Worm (Caenorhabditis elegans) whole organism, late embryonic: ENCODE results near the gene Y41D4B.17.

ENCODE experiments used
- C08G9.2 ChIP-seq: sonication (generic microtip); optimal IDR thresholded peaks from 2 replicates; lab custom pipeline; 2016; ENCODE audit warnings: mild to moderate bottlenecking, missing genetic modification characterization, moderate library complexity, missing compliant biosample characterization
- C38D4.7 ChIP-seq: fragments of 200-800 bp; sonication (Bioruptor generic); optimal IDR thresholded peaks from 2 replicates; lab custom pipeline; 2018; ENCODE audit warnings: mild to moderate bottlenecking, missing genetic modification characterization, moderate library complexity, missing compliant biosample characterization
- T23F11.4 ChIP-seq: fragments of 200-800 bp; sonication (Bioruptor generic); optimal IDR thresholded peaks from 2 replicates; lab custom pipeline; 2018; ENCODE audit warnings: mild to moderate bottlenecking, missing genetic modification characterization, missing compliant biosample characterization
- ahr-1 ChIP-seq: sonication (generic microtip); optimal IDR thresholded peaks from 2 replicates; lab custom pipeline; 2016; ENCODE audit warnings: missing genetic modification characterization, missing compliant biosample characterization
- ceh-18 ChIP-seq: sonication (generic microtip); optimal IDR thresholded peaks from 2 replicates; lab custom pipeline; 2016; ENCODE audit warnings: missing genetic modification characterization, missing compliant biosample characterization
- ceh-19 ChIP-seq: fragments of 200-800 bp; sonication (Bioruptor generic); optimal IDR thresholded peaks from 2 replicates; lab custom pipeline; 2018; ENCODE audit warnings: mild to moderate bottlenecking, missing genetic modification characterization, missing compliant biosample characterization
- ceh-31 ChIP-seq: sonication (generic microtip); optimal IDR thresholded peaks from 2 replicates; lab custom pipeline; 2016; ENCODE audit warnings: missing genetic modification characterization, missing compliant biosample characterization
- ceh-34 ChIP-seq: sonication (generic microtip); optimal IDR thresholded peaks from 2 replicates; lab custom pipeline; 2016; ENCODE audit warnings: mild to moderate bottlenecking, missing genetic modification characterization, missing compliant biosample characterization
- ceh-48 ChIP-seq: sonication (generic microtip); optimal IDR thresholded peaks from 2 replicates; lab custom pipeline; 2016; ENCODE audit warnings: missing genetic modification characterization, inconsistent platforms, missing compliant biosample characterization
- ceh-9 ChIP-seq: sonication (generic microtip); optimal IDR thresholded peaks from 2 replicates; lab custom pipeline; 2016; ENCODE audit warnings: mild to moderate bottlenecking, missing genetic modification characterization, inconsistent platforms, missing compliant biosample characterization
- che-1 ChIP-seq: sonication (generic microtip); optimal IDR thresholded peaks from 2 replicates; lab custom pipeline; 2016; ENCODE audit warnings: mild to moderate bottlenecking, missing genetic modification characterization, missing compliant biosample characterization
- dmd-4 ChIP-seq: sonication (generic microtip); optimal IDR thresholded peaks from 2 replicates; lab custom pipeline; 2016; ENCODE audit warnings: borderline replicate concordance, missing genetic modification characterization, missing compliant biosample characterization
- elt-4 ChIP-seq: sonication (generic microtip); optimal IDR thresholded peaks from 2 replicates; lab custom pipeline; 2016; ENCODE audit warnings: missing genetic modification characterization, missing compliant biosample characterization
- ets-4 ChIP-seq: sonication (generic microtip); optimal IDR thresholded peaks from 2 replicates; lab custom pipeline; 2016; ENCODE audit warnings: missing genetic modification characterization, missing compliant biosample characterization
- eyg-1 ChIP-seq: sonication (generic microtip); optimal IDR thresholded peaks from 2 replicates; lab custom pipeline; 2016; ENCODE audit warnings: missing genotype, missing genetic modification characterization, missing compliant biosample characterization
- fax-1 ChIP-seq: sonication (generic microtip); optimal IDR thresholded peaks from 2 replicates; lab custom pipeline; 2016; ENCODE audit warnings: missing genotype, missing genetic modification characterization, missing compliant biosample characterization
- fkh-6 ChIP-seq: sonication (generic microtip); optimal IDR thresholded peaks from 2 replicates; lab custom pipeline; 2016; ENCODE audit warnings: missing genetic modification characterization, missing compliant biosample characterization
- hlh-6 ChIP-seq: sonication (generic microtip); optimal IDR thresholded peaks from 2 replicates; lab custom pipeline; 2016; ENCODE audit warnings: missing genotype, missing genetic modification characterization, missing compliant biosample characterization
- lim-6 ChIP-seq: sonication (generic microtip); optimal IDR thresholded peaks from 2 replicates; lab custom pipeline; 2016; ENCODE audit warnings: missing genetic modification characterization, missing compliant biosample characterization
- madf-2 ChIP-seq: sonication (generic microtip); optimal IDR thresholded peaks from 2 replicates; lab custom pipeline; 2017; ENCODE audit warnings: missing genetic modification characterization, missing compliant biosample characterization
- mec-3 ChIP-seq: sonication (generic microtip); optimal IDR thresholded peaks from 2 replicates; lab custom pipeline; 2016; ENCODE audit warnings: borderline replicate concordance, missing genetic modification characterization, missing compliant biosample characterization
- nhr-11 ChIP-seq: fragments of 150-350 bp; optimal IDR thresholded peaks from 2 replicates; lab custom pipeline; 2014; ENCODE audit warnings: missing biosample characterization, missing genetic modification characterization
- nhr-232 ChIP-seq: sonication (generic microtip); optimal IDR thresholded peaks from 2 replicates; lab custom pipeline; 2016; ENCODE audit warnings: missing genetic modification characterization, missing compliant biosample characterization
- npax-4 ChIP-seq: sonication (generic microtip); optimal IDR thresholded peaks from 2 replicates; lab custom pipeline; 2016; ENCODE audit warnings: missing genetic modification characterization, missing compliant biosample characterization
- odd-2 ChIP-seq: sonication (generic microtip); optimal IDR thresholded peaks from 2 replicates; lab custom pipeline; 2017; ENCODE audit warnings: antibody characterized with exemption, mild to moderate bottlenecking, missing genetic modification characterization, missing compliant biosample characterization
- pha-2 ChIP-seq: sonication (generic microtip); optimal IDR thresholded peaks from 2 replicates; lab custom pipeline; 2017; ENCODE audit warnings: mild to moderate bottlenecking, missing genetic modification characterization, missing compliant biosample characterization
- pha-4 ChIP-seq: fragments of 150-350 bp; optimal IDR thresholded peaks from 2 replicates; lab custom pipeline; 2018; ENCODE audit warnings: missing biosample characterization, missing genetic modification reagents, missing genetic modification characterization
- ref-2 ChIP-seq: sonication (generic microtip); optimal IDR thresholded peaks from 2 replicates; lab custom pipeline; 2016; ENCODE audit warnings: missing genetic modification characterization, missing compliant biosample characterization
- sdc-2 ChIP-seq: sonication (generic microtip); optimal IDR thresholded peaks from 2 replicates; lab custom pipeline; 2016; ENCODE audit warnings: missing genotype, missing genetic modification characterization, missing compliant biosample characterization
- sox-2 ChIP-seq: fragments of 200-800 bp; sonication (Bioruptor generic); IDR thresholded peaks from 2 replicates; pipeline ENCODE4 v1.3.6; 2022; ENCODE audit warnings: missing genetic modification reagents, missing genetic modification characterization, missing compliant biosample characterization
- ttx-3 ChIP-seq: sonication (generic microtip); optimal IDR thresholded peaks from 2 replicates; lab custom pipeline; 2016; ENCODE audit warnings: missing genetic modification reagents, missing genetic modification characterization, missing compliant biosample characterization
- unc-42 ChIP-seq: sonication (generic microtip); optimal IDR thresholded peaks from 2 replicates; lab custom pipeline; 2016; ENCODE audit warnings: missing genotype, missing genetic modification characterization, missing compliant biosample characterization
- unc-55 ChIP-seq: sonication (generic microtip); optimal IDR thresholded peaks from 2 replicates; lab custom pipeline; 2017; ENCODE audit warnings: missing biosample characterization, missing genetic modification reagents, missing genetic modification characterization
- unc-86 ChIP-seq: sonication (generic microtip); optimal IDR thresholded peaks from 2 replicates; lab custom pipeline; 2016; ENCODE audit warnings: missing genetic modification characterization, missing compliant biosample characterization
- ztf-16 ChIP-seq: sonication (generic microtip); optimal IDR thresholded peaks from 2 replicates; lab custom pipeline; 2017; ENCODE audit warnings: missing genetic modification characterization, missing compliant biosample characterization

Y41D4B.17 gene

ce11 chrIV:1553195-1553918, 6.5 kb upstream of the Y41D4B.17 start, which contains the start of gene C34H4.2:
Gene C34H4.2 (plus strand): TSS chrIV:1553752.
- TF ChIP-seq pha-2 (tag; lab: Kevin White, UChicago) (no peak), unc-55 (GFP tag; lab: Kevin White, UChicago) (no peak), ahr-1 (tag; lab: Kevin White, UChicago) (no peak), ceh-34 (no peak), pha-4 (tag; lab: Kevin White, UChicago) (no peak), dmd-4 (tag; lab: Kevin White, UChicago) (no peak)

DNA sequence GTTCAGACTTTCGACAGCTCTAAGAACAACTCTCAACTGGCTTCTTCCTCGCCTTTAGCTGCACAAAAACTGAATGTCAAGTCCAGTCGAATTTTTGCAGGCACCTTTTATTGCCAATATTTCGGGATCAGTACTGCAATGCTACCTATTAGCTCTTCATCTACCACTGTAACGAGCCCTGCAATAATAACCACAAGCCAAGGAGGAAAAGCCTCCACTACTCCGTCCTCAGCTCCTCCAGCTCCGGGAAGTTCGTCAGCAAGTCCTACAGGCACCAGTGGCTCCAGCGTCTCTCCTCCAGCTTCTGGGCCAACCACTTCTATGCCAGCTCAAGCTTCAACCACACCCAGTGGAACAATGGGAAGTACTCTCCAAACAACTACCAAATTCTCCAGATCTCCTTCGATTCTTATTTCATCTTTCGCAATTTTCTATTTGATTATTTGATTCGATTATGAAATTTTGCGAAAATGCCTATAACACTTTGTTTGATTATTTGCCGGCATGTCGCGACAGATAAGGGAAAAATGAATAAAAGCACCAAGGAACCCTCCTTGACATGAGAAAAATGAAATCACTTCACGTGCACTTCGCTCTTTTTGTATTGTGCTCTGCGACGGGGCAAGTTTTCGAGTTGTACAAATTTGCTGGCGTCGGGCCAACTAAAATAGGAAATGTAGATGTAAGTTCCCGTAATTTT, 4.7 kb upstream of the Y41D4B.17 start, which contains the start of gene C34H4.1:
Gene C34H4.1, plus strand, starts transcription at position 559 of the 700 bp plus-strand sequence.
- TF ChIP-seq fax-1 (no peak), ceh-48 (tag; lab: Kevin White, UChicago) (no peak), elt-4 (tag; lab: Kevin White, UChicago) (no peak), fkh-6 (no peak), odd-2 (tag; lab: Kevin White, UChicago) (no peak)
- TF ChIP-seq, all 69 proteins: peak for 0

DNA sequence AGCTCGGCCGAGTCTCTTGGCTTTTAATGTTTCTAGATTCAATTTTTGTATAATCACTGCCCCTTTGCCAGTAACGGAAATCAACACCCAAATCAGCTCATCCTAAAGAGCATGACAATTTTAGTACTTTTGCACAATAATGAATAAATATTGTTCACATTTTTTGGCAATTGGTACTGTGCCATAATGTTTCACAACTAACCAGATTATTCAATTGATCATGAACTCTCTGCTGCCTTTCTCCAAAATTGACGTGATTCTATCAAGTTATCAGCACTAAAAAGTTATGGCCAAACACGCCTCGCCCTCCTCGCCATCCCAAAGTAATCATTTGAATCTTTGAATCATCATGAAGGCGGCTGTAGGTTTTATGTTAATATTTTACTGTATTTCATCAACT, 2.0 kb downstream of the Y41D4B.17 start, which contains the start of gene hpo-6:
Gene hpo-6, plus strand, starts transcription at position 301 of the 400 bp plus-strand sequence.
- TF ChIP-seq ceh-19 = no peak
- no peak for TF ChIP-seq madf-2 (tag; lab: Kevin White, UChicago)
- TF ChIP-seq unc-42 (tag; lab: Kevin White, UChicago) = no peak
- no peak for TF ChIP-seq nhr-11 (tag; lab: Kevin White, UChicago)
- TF ChIP-seq pha-4 (tag; lab: Kevin White, UChicago) = no peak
- no peak for TF ChIP-seq nhr-232 (tag; lab: Kevin White, UChicago)
- no peak for TF ChIP-seq T23F11.4 (GFP tag; lab: Kevin White, UChicago)
- TF ChIP-seq ceh-31 = no peak
- no peak for TF ChIP-seq eyg-1 (tag; lab: Kevin White, UChicago)

- TF ChIP-seq ceh-9 (no peak), lim-6 (tag; lab: Kevin White, UChicago) (no peak), ztf-16 (no peak), sdc-2 (tag; lab: Kevin White, UChicago) (no peak), C38D4.7 (no peak), ceh-18 (tag; lab: Kevin White, UChicago) (no peak), C08G9.2 (no peak), ceh-19 (no peak), pha-2 (tag; lab: Kevin White, UChicago) (no peak), eyg-1 (tag; lab: Kevin White, UChicago) (no peak), sox-2 (GFP tag; lab: Robert Waterston, UW) (no peak), madf-2 (tag; lab: Kevin White, UChicago) (no peak), ets-4 (tag; lab: Kevin White, UChicago) (no peak)
Measured at ce11 chrIV:1563476-1564131, 3.7 kb downstream of the Y41D4B.17 start, which contains the start of gene Y41D4B.15. Gene Y41D4B.15 (plus strand): TSS chrIV:1564081.

- TF ChIP-seq npax-4 (tag; lab: Kevin White, UChicago) (no peak), ttx-3 (tag; lab: Kevin White, UChicago) (no peak), ref-2 (tag; lab: Kevin White, UChicago) (no peak), eyg-1 (tag; lab: Kevin White, UChicago) (no peak), sdc-2 (tag; lab: Kevin White, UChicago) (no peak), mec-3 (tag; lab: Kevin White, UChicago) (no peak), che-1 (tag; lab: Kevin White, UChicago) (no peak), dmd-4 (tag; lab: Kevin White, UChicago) (no peak), hlh-6 (tag; lab: Kevin White, UChicago) (no peak), unc-86 (tag; lab: Kevin White, UChicago) (no peak), lim-6 (tag; lab: Kevin White, UChicago) (no peak), ceh-31 (no peak)
- TF ChIP-seq, all 69 proteins: peak for 0
Measured at ce11 chrIV:1565725-1566124, 5.8 kb downstream of the Y41D4B.17 start.
